Fruit fly (Drosophila melanogaster): Measurements from ENCODE around the gene CG5888.

The CG5888 gene

dm6 chr2L:16350742-16351568 is 97.3 kb downstream of the CG5888 start (continued):
- peak; percentile 98 for TF ChIP-seq NFAT (GFP tag; IDR thresholded peaks at IDR 0.05)
- peak; percentile 96 for TF ChIP-seq trem (tag; optimal IDR thresholded peaks at IDR 0.05)
- peak; percentile 100 for TF ChIP-seq Fer1 (GFP tag; optimal IDR thresholded peaks at IDR 0.05)
- peak; percentile 95 for TF ChIP-seq Gug (GFP tag; IDR thresholded peaks at IDR 0.05)
- peak; percentile 99 for TF ChIP-seq CG1529 (GFP tag; optimal IDR thresholded peaks at IDR 0.05)
- peak; percentile 95 for TF ChIP-seq CG15514 (GFP tag; optimal IDR thresholded peaks at IDR 0.05)
- peak; percentile 89 for TF ChIP-seq CG30020 (tag; optimal IDR thresholded peaks at IDR 0.05)
- peak; percentile 99 for TF ChIP-seq CG10366 (GFP tag; IDR thresholded peaks at IDR 0.05)
- peak; percentile 99 for TF ChIP-seq CG6689 (GFP tag; IDR thresholded peaks at IDR 0.05)
- TF ChIP-seq ATbp (GFP tag; optimal IDR thresholded peaks at IDR 0.05): peak; percentile 99
- TF ChIP-seq Dip2 (GFP tag; IDR thresholded peaks at IDR 0.05): peak; percentile 74
- peak; percentile 98 for TF ChIP-seq slp2 (GFP tag; optimal IDR thresholded peaks at IDR 0.05)
- TF ChIP-seq btn (GFP tag; optimal IDR thresholded peaks at IDR 0.05): peak; percentile 97
- TF ChIP-seq knrl (GFP tag; IDR thresholded peaks at IDR 0.05; ENCODE audit: partially characterized antibody): no peak
- TF ChIP-seq zfh1 (GFP tag; IDR thresholded peaks at IDR 0.05): peak; percentile 99
- peak; percentile 92 for TF ChIP-seq fd102C (GFP tag; optimal IDR thresholded peaks at IDR 0.05)
- TF ChIP-seq CG3995 (GFP tag; optimal IDR thresholded peaks at IDR 0.05): peak; percentile 85
- TF ChIP-seq inv (GFP tag; IDR thresholded peaks at IDR 0.05; ENCODE audit: partially characterized antibody): no peak
- TF ChIP-seq tna (GFP tag; IDR thresholded peaks at IDR 0.05; ENCODE audit: partially characterized antibody): no peak
- TF ChIP-seq HLH54F (GFP tag; optimal IDR thresholded peaks at IDR 0.05): peak; percentile 98
- TF ChIP-seq jumu (GFP tag; optimal IDR thresholded peaks at IDR 0.05): peak; percentile 97
- no peak for TF ChIP-seq sna (GFP tag; IDR thresholded peaks at IDR 0.05; ENCODE audit: partially characterized antibody)
- TF ChIP-seq Nf-YA (GFP tag; IDR thresholded peaks at IDR 0.05): peak; percentile 98
- peak; percentile 97 for TF ChIP-seq dimm (GFP tag; IDR thresholded peaks at IDR 0.05)
- peak; percentile 98 for TF ChIP-seq croc (GFP tag; conservative IDR thresholded peaks at IDR 0.05)
- peak; percentile 99 for TF ChIP-seq CG10209 (GFP tag; optimal IDR thresholded peaks at IDR 0.05)
- peak; percentile 36; the same call in 1 of the 2 replicates for TF ChIP-seq Dref (GFP tag; IDR thresholded peaks at IDR 0.05)
- peak; percentile 99 for TF ChIP-seq Dbx (GFP tag; IDR thresholded peaks at IDR 0.05)
- TF ChIP-seq mam (GFP tag; optimal IDR thresholded peaks at IDR 0.05): peak; percentile 98
- peak; percentile 100 for TF ChIP-seq lab (GFP tag; optimal IDR thresholded peaks at IDR 0.05)
- TF ChIP-seq CG1233 (GFP tag; optimal IDR thresholded peaks at IDR 0.05): peak; percentile 99
- peak; percentile 99 for TF ChIP-seq CG13894 (tag; optimal IDR thresholded peaks at IDR 0.05)
- peak; percentile 99 for TF ChIP-seq CG33557 (GFP tag; optimal IDR thresholded peaks at IDR 0.05)
- peak; percentile 98 for TF ChIP-seq bab2 (GFP tag; optimal IDR thresholded peaks at IDR 0.05)
- peak; percentile 99 for TF ChIP-seq Bteb2 (GFP tag; optimal IDR thresholded peaks at IDR 0.05)
- TF ChIP-seq E2f2 (GFP tag; IDR thresholded peaks at IDR 0.05): peak; percentile 91
- TF ChIP-seq CG34376 (GFP tag; optimal IDR thresholded peaks at IDR 0.05): peak; percentile 100
- TF ChIP-seq CG6765 (GFP tag; optimal IDR thresholded peaks at IDR 0.05): peak; percentile 99
- peak; percentile 97 for TF ChIP-seq Hmx (GFP tag; optimal IDR thresholded peaks at IDR 0.05)
- TF ChIP-seq CG15073 (GFP tag; optimal IDR thresholded peaks at IDR 0.05): peak; percentile 87
- peak; percentile 97 for TF ChIP-seq CG33213 (GFP tag; optimal IDR thresholded peaks at IDR 0.05)
- TF ChIP-seq Hr39 (optimal IDR thresholded peaks at IDR 0.05): no peak
- TF ChIP-seq slbo (GFP tag; IDR thresholded peaks at IDR 0.05): peak; percentile 99
- peak; percentile 95 for TF ChIP-seq CG43689 (GFP tag; IDR thresholded peaks at IDR 0.05)
- peak; percentile 98 for TF ChIP-seq gro (GFP tag; optimal IDR thresholded peaks at IDR 0.05)
- TF ChIP-seq bsh (GFP tag; optimal IDR thresholded peaks at IDR 0.05): peak; percentile 97 to 99
- peak; percentile 95 for TF ChIP-seq CG7745 (tag; optimal IDR thresholded peaks at IDR 0.05)
- TF ChIP-seq gcm2 (GFP tag; optimal IDR thresholded peaks at IDR 0.05): peak; percentile 99
- peak; percentile 100 for TF ChIP-seq CG2678 (tag; optimal IDR thresholded peaks at IDR 0.05)
